Worm (Caenorhabditis elegans) whole organism, young adult: ENCODE results near the gene C56G2.5.

Source experiments
- B0035.1 ChIP-seq: sonication (generic microtip); optimal IDR thresholded peaks from 2 replicates; lab custom pipeline; 2016; ENCODE audit warnings: missing genetic modification characterization, mild to moderate bottlenecking, missing compliant biosample characterization, missing genotype, missing genetic modification reagents
- F39B2.1 ChIP-seq: fragments of 200-800 bp; sonication (Bioruptor generic); IDR thresholded peaks from 2 replicates; pipeline ENCODE4 v1.3.6; 2022; ENCODE audit warnings: missing genetic modification reagents, missing genetic modification characterization, missing compliant biosample characterization
- F57A8.1 ChIP-seq: fragments of 200-800 bp; sonication (Bioruptor generic); optimal IDR thresholded peaks from 2 replicates; lab custom pipeline; 2018; ENCODE audit warnings: mild to moderate bottlenecking, missing genetic modification characterization, moderate library complexity, missing compliant biosample characterization
- T26A5.8 ChIP-seq: sonication (generic microtip); optimal IDR thresholded peaks from 2 replicates; lab custom pipeline; 2016; ENCODE audit warnings: missing genetic modification characterization, missing compliant biosample characterization
- Y53G8AR.9 ChIP-seq: fragments of 200-800 bp; sonication (Bioruptor generic); conservative IDR thresholded peaks from 2 replicates; pipeline ENCODE4 v1.3.6; 2022; ENCODE audit warnings: missing genetic modification reagents, missing genetic modification characterization, missing compliant biosample characterization
- ama-1 ChIP-seq, 3 experiments: fragments of 150-350 bp in 1 of 3; sonication (generic microtip) in 2 of 3; optimal IDR thresholded peaks; 2 replicates each; lab custom pipeline; 2014 to 2018; ENCODE audit warnings: missing biosample characterization in 2 of 3, missing genetic modification characterization in 2 of 3, missing genetic modification reagents in 2 of 3
- aptf-2 ChIP-seq: fragments of 200-800 bp; sonication (Bioruptor generic); conservative IDR thresholded peaks from 2 replicates; pipeline ENCODE4 v1.3.6; 2022; ENCODE audit warnings: missing genetic modification reagents, missing genetic modification characterization, missing compliant biosample characterization
- athp-1 ChIP-seq: sonication (generic microtip); optimal IDR thresholded peaks from 2 replicates; lab custom pipeline; 2017; ENCODE audit warnings: mild to moderate bottlenecking, missing genetic modification characterization, missing compliant biosample characterization
- ccch-3 ChIP-seq: fragments of 200-800 bp; sonication (Bioruptor generic); optimal IDR thresholded peaks from 2 replicates; lab custom pipeline; 2018; ENCODE audit warnings: mild to moderate bottlenecking, missing genetic modification characterization, missing compliant biosample characterization
- cebp-1 ChIP-seq, 2 experiments: fragments of 200-800 bp in 1 of 2; sonication (Bioruptor generic) in 1 of 2; sonication (generic microtip) in 1 of 2; IDR thresholded peaks in 1 of 2; optimal IDR thresholded peaks in 1 of 2; 2 replicates each; pipeline versions ENCODE4 v1.3.6 to Lab custom; 2017 to 2022; ENCODE audit warnings: missing compliant biosample characterization in 2 of 2, missing genetic modification characterization in 2 of 2, mild to moderate bottlenecking in 1 of 2, missing genetic modification reagents in 1 of 2, moderate library complexity in 1 of 2
- cebp-2 ChIP-seq: fragments of 200-800 bp; sonication (Bioruptor generic); IDR thresholded peaks from 2 replicates; pipeline ENCODE4 v1.3.6; 2022; ENCODE audit warnings: missing genetic modification characterization, missing compliant biosample characterization
- ceh-40 ChIP-seq: fragments of 200-800 bp; sonication (Bioruptor generic); IDR thresholded peaks from 2 replicates; pipeline ENCODE4 v1.3.6; 2022; ENCODE audit warnings: missing genetic modification characterization, missing compliant biosample characterization
- ceh-79 ChIP-seq: sonication (generic microtip); optimal IDR thresholded peaks from 2 replicates; lab custom pipeline; 2017; ENCODE audit warnings: mild to moderate bottlenecking, missing genetic modification characterization, missing compliant biosample characterization
- hsf-1 ChIP-seq: fragments of 200-800 bp; sonication (Bioruptor generic); IDR thresholded peaks from 2 replicates; pipeline ENCODE4 v1.3.6; 2022; ENCODE audit warnings: missing genetic modification reagents, missing genetic modification characterization, missing compliant biosample characterization
- let-526 ChIP-seq: fragments of 200-800 bp; sonication (Bioruptor generic); IDR thresholded peaks from 2 replicates; pipeline ENCODE4 v1.3.6; 2022; ENCODE audit warnings: missing genetic modification reagents, missing genetic modification characterization, missing compliant biosample characterization
- let-607 ChIP-seq, 2 experiments: fragments of 200-800 bp in 1 of 2; sonication (Bioruptor generic) in 1 of 2; sonication (generic microtip) in 1 of 2; optimal IDR thresholded peaks; 2 replicates each; lab custom pipeline; 2016 to 2018; ENCODE audit warnings: mild to moderate bottlenecking in 2 of 2, missing compliant biosample characterization in 2 of 2, missing genetic modification characterization in 2 of 2, moderate library complexity in 2 of 2, missing genotype in 1 of 2
- lin-26 ChIP-seq: fragments of 200-800 bp; sonication (Bioruptor generic); IDR thresholded peaks from 2 replicates; pipeline ENCODE4 v1.3.6; 2022; ENCODE audit warnings: missing genetic modification reagents, missing genetic modification characterization, missing compliant biosample characterization
- lin-54 ChIP-seq: fragments of 200-800 bp; sonication (Bioruptor generic); optimal IDR thresholded peaks from 2 replicates; lab custom pipeline; 2018; ENCODE audit warnings: mild to moderate bottlenecking, missing genetic modification characterization, missing compliant biosample characterization
- madf-3 ChIP-seq: fragments of 200-800 bp; sonication (Bioruptor generic); IDR thresholded peaks from 2 replicates; pipeline ENCODE4 v1.3.6; 2022; ENCODE audit warnings: missing genetic modification reagents, missing genetic modification characterization, missing compliant biosample characterization
- mcd-1 ChIP-seq: fragments of 200-800 bp; sonication (Bioruptor generic); IDR thresholded peaks from 2 replicates; pipeline ENCODE4 v1.3.6; 2022; ENCODE audit warnings: missing genetic modification reagents, missing genetic modification characterization, missing compliant biosample characterization
- nfyb-1 ChIP-seq: fragments of 200-800 bp; sonication (Bioruptor generic); IDR thresholded peaks from 2 replicates; pipeline ENCODE4 v1.3.6; 2022; ENCODE audit warnings: missing genetic modification reagents, missing genetic modification characterization, missing compliant biosample characterization
- pbrm-1 ChIP-seq: fragments of 200-800 bp; sonication (Bioruptor generic); IDR thresholded peaks from 2 replicates; pipeline ENCODE4 v1.3.6; 2022; ENCODE audit warnings: missing genetic modification reagents, missing genetic modification characterization, missing compliant biosample characterization
- pha-4 ChIP-seq: fragments of 150-350 bp; sonication (generic microtip); optimal IDR thresholded peaks from 2 replicates; lab custom pipeline; 2014; ENCODE audit warnings: missing biosample characterization, missing genetic modification reagents, missing genetic modification characterization
- rcor-1 ChIP-seq: fragments of 200-800 bp; sonication (Bioruptor generic); IDR thresholded peaks from 2 replicates; pipeline ENCODE4 v1.3.6; 2022; ENCODE audit warnings: missing genetic modification reagents, missing genetic modification characterization, missing compliant biosample characterization
- rec-8 ChIP-seq, 2 experiments: sonication (generic microtip); optimal IDR thresholded peaks; 2 replicates each; lab custom pipeline; 2016; ENCODE audit warnings: mild to moderate bottlenecking in 2 of 2, missing genetic modification characterization in 2 of 2, missing genetic modification reagents in 2 of 2, missing genotype in 2 of 2, missing biosample characterization in 1 of 2, missing compliant biosample characterization in 1 of 2, moderate library complexity in 1 of 2
- snpc-1.1 ChIP-seq: sonication (generic microtip); optimal IDR thresholded peaks from 2 replicates; lab custom pipeline; 2017; ENCODE audit warnings: missing genetic modification characterization, mild to moderate bottlenecking, missing compliant biosample characterization, antibody characterized with exemption, moderate library complexity, missing genotype, missing genetic modification reagents; ENCODE audit not compliant: insufficient read depth
- snpc-4 ChIP-seq, 5 experiments: fragments of 150-350 bp in 1 of 5; sonication (generic microtip) in 4 of 5; optimal IDR thresholded peaks; 2 replicates each; lab custom pipeline; 2014 to 2018; ENCODE audit warnings: missing genetic modification characterization in 5 of 5, missing biosample characterization in 3 of 5, antibody characterized with exemption in 2 of 5, mild to moderate bottlenecking in 2 of 5, missing compliant biosample characterization in 2 of 5, missing genotype in 2 of 5, moderate library complexity in 2 of 5, missing genetic modification reagents in 1 of 5
- zfh-2 ChIP-seq: fragments of 200-800 bp; sonication (Bioruptor generic); conservative IDR thresholded peaks from 2 replicates; pipeline ENCODE4 v1.3.6; 2022; ENCODE audit warnings: missing genetic modification reagents, missing genetic modification characterization, missing compliant biosample characterization
- zim-3 ChIP-seq: sonication (generic microtip); optimal IDR thresholded peaks from 2 replicates; lab custom pipeline; 2017; ENCODE audit warnings: mild to moderate bottlenecking, missing genetic modification characterization, moderate library complexity, missing compliant biosample characterization
- ztf-26 ChIP-seq: sonication (generic microtip); optimal IDR thresholded peaks from 2 replicates; lab custom pipeline; 2017; ENCODE audit warnings: missing genetic modification characterization, missing compliant biosample characterization

The C56G2.5 gene

ce11 chrIII:6360114-6360513, 36.1 kb upstream of the C56G2.5 start:
- no peak for TF ChIP-seq nfyb-1
- TF ChIP-seq zfh-2, result peak; percentile 23; the same call in 1 of the 2 replicates
- TF ChIP-seq lin-26, result peak; percentile 46; the same call in 1 of the 2 replicates
- no peak for TF ChIP-seq F39B2.1 (GFP tag; lab: Robert Waterston, UW)
- no peak for TF ChIP-seq ama-1 (optimal IDR thresholded peaks at IDR 0.05; lab: Kevin White, UChicago)
- TF ChIP-seq ama-1 (GFP tag; optimal IDR thresholded peaks at IDR 0.05; lab: Kevin White, UChicago), result no peak
- 0 out of 2 replicates have a peak, but pooled peaks have one; percentile 29 for TF ChIP-seq Y53G8AR.9 (GFP tag; lab: Robert Waterston, UW)
- TF ChIP-seq let-526 (GFP tag; lab: Robert Waterston, UW), result no peak
- TF ChIP-seq mcd-1 (GFP tag; lab: Robert Waterston, UW), result no peak
- no peak for TF ChIP-seq rcor-1 (GFP tag; lab: Robert Waterston, UW)
- no peak for TF ChIP-seq pbrm-1 (GFP tag; lab: Robert Waterston, UW)
- no peak for TF ChIP-seq zim-3 (tag; lab: Kevin White, UChicago)
- TF ChIP-seq hsf-1 (GFP tag; lab: Robert Waterston, UW), result no peak
- no peak for TF ChIP-seq lin-54
- no peak for TF ChIP-seq pha-4 (tag; lab: Kevin White, UChicago)

- TF ChIP-seq ztf-26 (tag; lab: Kevin White, UChicago), result no peak
- no peak for TF ChIP-seq snpc-4 (GFP tag; optimal IDR thresholded peaks at IDR 0.05; lab: Kevin White, UChicago)
- no peak for TF ChIP-seq snpc-4 (tag; optimal IDR thresholded peaks at IDR 0.05; lab: Kevin White, UChicago)
- no peak for TF ChIP-seq lin-54
These were observed 35.3 kb upstream of the C56G2.5 start for ce11 chrIII:6359171-6359854.

ce11 chrIII:6358704-6359103, 34.7 kb upstream of the C56G2.5 start:
- TF ChIP-seq aptf-2 (GFP tag; lab: Robert Waterston, UW), result no peak
- no peak for TF ChIP-seq athp-1 (tag; lab: Kevin White, UChicago)
- no peak for TF ChIP-seq ama-1 (optimal IDR thresholded peaks at IDR 0.05; lab: Kevin White, UChicago)
- no peak for TF ChIP-seq ama-1 (GFP tag; optimal IDR thresholded peaks at IDR 0.05; lab: Kevin White, UChicago)
- no peak for TF ChIP-seq hsf-1 (GFP tag; lab: Robert Waterston, UW)
- no peak for TF ChIP-seq ccch-3 (GFP tag; lab: Kevin White, UChicago)
- no peak for TF ChIP-seq T26A5.8 (tag; lab: Kevin White, UChicago)
- TF ChIP-seq let-607 (tag; optimal IDR thresholded peaks at IDR 0.05; lab: Kevin White, UChicago), result no peak
- no peak for TF ChIP-seq B0035.1
- TF ChIP-seq, all 124 proteins: peak for 0

- TF ChIP-seq cebp-2 (GFP tag; lab: Robert Waterston, UW) (no peak), T26A5.8 (tag; lab: Kevin White, UChicago) (no peak), ceh-79 (tag; lab: Kevin White, UChicago) (no peak), hsf-1 (GFP tag; lab: Robert Waterston, UW) (no peak), snpc-1.1 (tag; lab: Kevin White, UChicago) (no peak), ccch-3 (GFP tag; lab: Kevin White, UChicago) (no peak), madf-3 (GFP tag; lab: Robert Waterston, UW) (no peak), ceh-40 (no peak), F57A8.1 (no peak)
These were observed 32.7 kb upstream of the C56G2.5 start for ce11 chrIII:6356764-6357163.

ce11 chrIII:6356007-6356406, 32.0 kb upstream of the C56G2.5 start:
- no peak for TF ChIP-seq rec-8 (tag; optimal IDR thresholded peaks at IDR 0.05; lab: Kevin White, UChicago)
- 0 out of 2 replicates have a peak, but pooled peaks have one; percentile 19 for TF ChIP-seq cebp-1 (GFP tag; IDR thresholded peaks at IDR 0.05; lab: Robert Waterston, UW)
- no peak for TF ChIP-seq cebp-1 (tag; optimal IDR thresholded peaks at IDR 0.05; lab: Kevin White, UChicago)
- TF ChIP-seq, all 124 proteins: peak for 1
